Fruit fly (Drosophila melanogaster) whole organism, prepupa: ENCODE results near the gene CG15286.

Source experiments
- Blimp-1 ChIP-seq: fragments of 200-800 bp; sonication (Bioruptor generic); optimal IDR thresholded peaks from 3 replicates; lab custom pipeline; 2017; ENCODE audit warnings: missing biosample characterization, missing genetic modification characterization, mild to moderate bottlenecking, moderate library complexity, missing genetic modification reagents
- CG10631 ChIP-seq: fragments of 200-800 bp; sonication (Bioruptor generic); optimal IDR thresholded peaks from 2 replicates; lab custom pipeline; 2016; ENCODE audit warnings: missing biosample characterization, missing genetic modification characterization
- CG10669 ChIP-seq: fragments of 200-800 bp; sonication (Bioruptor generic); optimal IDR thresholded peaks from 3 replicates; lab custom pipeline; 2018; ENCODE audit warnings: missing biosample characterization, mild to moderate bottlenecking, missing genetic modification characterization, moderate library complexity
- CG11294 ChIP-seq: fragments of 200-800 bp; sonication (Bioruptor generic); IDR thresholded peaks from 2 replicates; pipeline ENCODE4 v1.3.6; 2022; ENCODE audit warnings: missing biosample characterization, missing genetic modification characterization
- CG11762 ChIP-seq: fragments of 200-800 bp; sonication (Bioruptor generic); optimal IDR thresholded peaks from 3 replicates; lab custom pipeline; 2016; ENCODE audit warnings: missing biosample characterization, missing genetic modification characterization; ENCODE audit not compliant: insufficient read depth
- CG15336 ChIP-seq: fragments of 200-800 bp; sonication (Bioruptor generic); IDR thresholded peaks from 2 replicates; pipeline ENCODE4 v1.3.6; 2022; ENCODE audit warnings: missing biosample characterization, missing genetic modification characterization
- CG16779 ChIP-seq: fragments of 200-800 bp; sonication (Bioruptor generic); optimal IDR thresholded peaks from 3 replicates; lab custom pipeline; 2017; ENCODE audit warnings: missing biosample characterization, mild to moderate bottlenecking, missing genetic modification characterization
- CG32006 ChIP-seq: fragments of 200-800 bp; sonication (Bioruptor generic); optimal IDR thresholded peaks from 3 replicates; lab custom pipeline; 2017; ENCODE audit warnings: missing biosample characterization, mild to moderate bottlenecking, missing genetic modification characterization
- CG34406 ChIP-seq: fragments of 200-800 bp; sonication (Bioruptor generic); optimal IDR thresholded peaks from 3 replicates; lab custom pipeline; 2016; ENCODE audit warnings: missing biosample characterization, missing genetic modification characterization
- CG3919 ChIP-seq: fragments of 200-800 bp; sonication (Bioruptor generic); optimal IDR thresholded peaks from 3 replicates; lab custom pipeline; 2016; ENCODE audit warnings: missing biosample characterization, missing genetic modification characterization
- CG6163 ChIP-seq: fragments of 200-800 bp; sonication (Bioruptor generic); IDR thresholded peaks from 3 replicates; pipeline ENCODE4 v1.3.6; 2022; ENCODE audit warnings: missing biosample characterization, missing genetic modification characterization
- CG6276 ChIP-seq: fragments of 200-800 bp; sonication (Bioruptor generic); optimal IDR thresholded peaks from 2 replicates; lab custom pipeline; 2017; ENCODE audit warnings: missing biosample characterization, mild to moderate bottlenecking, missing genetic modification characterization
- CG6808 ChIP-seq: fragments of 200-800 bp; sonication (Bioruptor generic); optimal IDR thresholded peaks from 3 replicates; lab custom pipeline; 2017; ENCODE audit warnings: missing biosample characterization, missing genetic modification characterization, mild to moderate bottlenecking, moderate library complexity, missing genetic modification reagents
- CG6854 ChIP-seq: fragments of 200-800 bp; sonication (Bioruptor generic); optimal IDR thresholded peaks from 2 replicates; lab custom pipeline; 2017; ENCODE audit warnings: missing biosample characterization, mild to moderate bottlenecking, missing genetic modification characterization
- CG7368 ChIP-seq: fragments of 200-800 bp; sonication (Bioruptor generic); optimal IDR thresholded peaks from 3 replicates; lab custom pipeline; 2016; ENCODE audit warnings: missing biosample characterization, missing genetic modification characterization
- CG8119 ChIP-seq: fragments of 200-800 bp; sonication (Bioruptor generic); IDR thresholded peaks from 3 replicates; pipeline ENCODE4 v1.3.6; 2022; ENCODE audit warnings: missing biosample characterization, missing genetic modification characterization
- CG8319 ChIP-seq: fragments of 200-800 bp; sonication (Bioruptor generic); optimal IDR thresholded peaks from 3 replicates; lab custom pipeline; 2016; ENCODE audit warnings: missing biosample characterization, missing genetic modification characterization
- Eip75B ChIP-seq: fragments of 200-800 bp; sonication (Bioruptor generic); optimal IDR thresholded peaks from 3 replicates; lab custom pipeline; 2016; ENCODE audit warnings: missing biosample characterization, missing genetic modification characterization
- Ets21C ChIP-seq: fragments of 200-800 bp; sonication (Bioruptor generic); optimal IDR thresholded peaks from 3 replicates; lab custom pipeline; 2016; ENCODE audit warnings: missing biosample characterization, missing genetic modification characterization
- Ets96B ChIP-seq: fragments of 200-800 bp; optimal IDR thresholded peaks from 2 replicates; lab custom pipeline; 2019; ENCODE audit warnings: missing biosample characterization, mild to moderate bottlenecking, missing genetic modification characterization, moderate library complexity
- Gug ChIP-seq: fragments of 200-800 bp; sonication (Bioruptor generic); IDR thresholded peaks from 2 replicates; pipeline ENCODE4 v1.3.6; 2022; ENCODE audit warnings: missing biosample characterization, missing genetic modification characterization
- Hr38 ChIP-seq: sonication (Bioruptor generic); optimal IDR thresholded peaks from 2 replicates; lab custom pipeline; 2016; ENCODE audit warnings: missing biosample characterization, missing genetic modification characterization
- Hr4 ChIP-seq: fragments of 200-800 bp; sonication (Bioruptor generic); optimal IDR thresholded peaks from 3 replicates; lab custom pipeline; 2016; ENCODE audit warnings: missing biosample characterization, missing genetic modification characterization
- Lpt ChIP-seq: fragments of 200-800 bp; sonication (Bioruptor generic); optimal IDR thresholded peaks from 3 replicates; lab custom pipeline; 2016; ENCODE audit warnings: missing biosample characterization, missing genetic modification characterization
- OdsH ChIP-seq: fragments of 200-800 bp; sonication (Bioruptor generic); optimal IDR thresholded peaks from 3 replicates; lab custom pipeline; 2016; ENCODE audit warnings: missing biosample characterization, missing genetic modification characterization
- Sox102F ChIP-seq: fragments of 200-800 bp; sonication (Bioruptor generic); optimal IDR thresholded peaks from 2 replicates; lab custom pipeline; 2016; ENCODE audit warnings: missing biosample characterization, mild to moderate bottlenecking, missing genetic modification characterization
- Sox14 ChIP-seq: fragments of 200-800 bp; sonication (Bioruptor generic); optimal IDR thresholded peaks from 3 replicates; lab custom pipeline; 2016; ENCODE audit warnings: missing biosample characterization, missing genetic modification characterization
- Sox15 ChIP-seq: fragments of 200-800 bp; sonication (Bioruptor generic); optimal IDR thresholded peaks from 3 replicates; lab custom pipeline; 2016; ENCODE audit warnings: missing biosample characterization, missing genetic modification characterization
- cyc ChIP-seq: fragments of 200-800 bp; sonication (Bioruptor generic); optimal IDR thresholded peaks from 3 replicates; lab custom pipeline; 2016; ENCODE audit warnings: missing biosample characterization, missing genetic modification characterization
- dac ChIP-seq: fragments of 200-800 bp; sonication (Bioruptor generic); optimal IDR thresholded peaks from 2 replicates; lab custom pipeline; 2017; ENCODE audit warnings: missing biosample characterization, mild to moderate bottlenecking, missing genetic modification characterization
- dsx ChIP-seq: fragments of 200-800 bp; optimal IDR thresholded peaks from 3 replicates; lab custom pipeline; 2019; ENCODE audit warnings: missing biosample characterization, mild to moderate bottlenecking, missing genetic modification characterization, moderate library complexity; ENCODE audit not compliant: poor library complexity, severe bottlenecking
- eg ChIP-seq: fragments of 200-800 bp; sonication (Bioruptor generic); IDR thresholded peaks from 3 replicates; pipeline ENCODE4 v1.3.6; 2022; ENCODE audit warnings: missing biosample characterization, missing genetic modification characterization
- esn ChIP-seq: fragments of 200-800 bp; sonication (Bioruptor generic); optimal IDR thresholded peaks from 2 replicates; lab custom pipeline; 2016; ENCODE audit warnings: missing biosample characterization, mild to moderate bottlenecking, missing genetic modification characterization, moderate library complexity
- fd59A ChIP-seq: fragments of 200-800 bp; sonication (Bioruptor generic); optimal IDR thresholded peaks from 2 replicates; lab custom pipeline; 2017; ENCODE audit warnings: missing biosample characterization, mild to moderate bottlenecking, missing genetic modification characterization, missing genetic modification reagents
- fd85E ChIP-seq: fragments of 200-800 bp; sonication (Bioruptor generic); optimal IDR thresholded peaks from 3 replicates; lab custom pipeline; 2016; ENCODE audit warnings: missing biosample characterization, missing genetic modification characterization
- fkh ChIP-seq: fragments of 200-800 bp; sonication (Bioruptor generic); optimal IDR thresholded peaks from 3 replicates; lab custom pipeline; 2017; ENCODE audit warnings: missing biosample characterization, mild to moderate bottlenecking, missing genetic modification characterization, moderate library complexity
- lz ChIP-seq: fragments of 200-800 bp; sonication (Bioruptor generic); optimal IDR thresholded peaks from 3 replicates; lab custom pipeline; 2016; ENCODE audit warnings: missing biosample characterization, missing genetic modification characterization
- pdm3 ChIP-seq: fragments of 200-800 bp; sonication (Bioruptor generic); optimal IDR thresholded peaks from 3 replicates; lab custom pipeline; 2016; ENCODE audit warnings: missing biosample characterization, missing genetic modification characterization
- salr ChIP-seq, 2 experiments: fragments of 200-800 bp; sonication (Bioruptor generic); optimal IDR thresholded peaks; 3 replicates each; lab custom pipeline; 2016 to 2018; ENCODE audit warnings: missing biosample characterization in 2 of 2, missing genetic modification characterization in 2 of 2, mild to moderate bottlenecking in 1 of 2
- spab ChIP-seq: fragments of 200-800 bp; sonication (Bioruptor generic); optimal IDR thresholded peaks from 2 replicates; lab custom pipeline; 2017; ENCODE audit warnings: missing biosample characterization, mild to moderate bottlenecking, missing genetic modification characterization, missing genetic modification reagents
- ss ChIP-seq, 2 experiments: fragments of 200-800 bp; sonication (Bioruptor generic); optimal IDR thresholded peaks; 2 replicates in 1 of 2; 3 replicates in 1 of 2; lab custom pipeline; 2017 to 2018; ENCODE audit warnings: mild to moderate bottlenecking in 2 of 2, missing biosample characterization in 2 of 2, missing genetic modification characterization in 2 of 2, moderate library complexity in 1 of 2
- svp ChIP-seq: fragments of 200-800 bp; sonication (Bioruptor generic); peaks from one replicate; lab custom pipeline; 2016; ENCODE audit warnings: missing biosample characterization, missing genetic modification characterization
- topi ChIP-seq: fragments of 200-800 bp; sonication (Bioruptor generic); optimal IDR thresholded peaks from 3 replicates; lab custom pipeline; 2016; ENCODE audit warnings: missing biosample characterization, missing genetic modification characterization
- vri ChIP-seq: fragments of 200-800 bp; sonication (Bioruptor generic); optimal IDR thresholded peaks from 3 replicates; lab custom pipeline; 2016; ENCODE audit warnings: missing biosample characterization, mild to moderate bottlenecking, missing genetic modification characterization

Gene CG15286

DNA sequence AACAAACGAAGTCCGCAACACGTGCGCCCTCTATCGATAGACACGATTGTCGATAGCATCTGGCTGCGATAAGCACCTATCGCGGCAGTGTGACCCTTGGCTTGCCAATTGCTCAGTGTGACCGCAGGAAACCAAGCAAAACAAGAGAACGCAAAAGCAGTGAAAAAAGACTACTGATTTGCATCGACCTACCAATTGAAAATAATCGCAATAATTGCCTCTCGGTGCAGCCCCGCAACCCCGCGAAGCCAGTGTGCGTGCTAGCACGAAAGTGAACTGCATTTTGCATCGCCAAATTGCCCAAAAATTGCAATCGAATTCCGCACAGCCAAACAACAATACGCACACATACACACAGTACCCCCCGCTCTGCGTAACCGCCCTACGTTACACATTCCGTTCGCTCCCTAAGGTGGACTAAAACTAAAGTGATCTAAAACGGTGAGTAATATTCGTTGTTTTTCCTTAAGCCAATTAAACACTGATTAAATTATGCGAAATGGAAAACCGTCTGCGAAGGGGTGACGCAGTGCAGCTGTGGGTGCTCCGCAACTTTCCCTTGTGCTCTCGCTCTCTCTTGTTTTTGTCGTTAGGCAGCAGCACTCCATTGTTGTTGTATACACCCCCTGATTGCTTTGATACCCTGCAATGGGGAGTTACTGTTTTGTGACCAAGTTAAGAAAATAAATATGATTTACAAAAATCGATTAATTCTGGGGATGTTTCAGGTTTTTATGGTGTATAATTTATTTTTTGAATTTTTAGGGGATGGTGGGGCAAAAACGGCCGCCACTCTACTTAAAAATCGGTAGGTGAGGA, 17.2 kb downstream of the CG15286 start, which contains the start of gene Rab14 (continued):
- TF ChIP-seq CG6808 (GFP tag; lab: Kevin White, UChicago) (peak; percentile 66), Ets96B (tag; lab: Kevin White, UChicago) (peak; percentile 57), CG16779 (peak; percentile 61), Hr38 (GFP tag; lab: Kevin White, UChicago) (peak; percentile 45), salr (GFP tag; optimal IDR thresholded peaks at IDR 0.05; lab: Kevin White, UChicago) (peak; percentile 69 to 71), CG6276 (GFP tag; lab: Kevin White, UChicago) (peak; percentile 78), esn (GFP tag; lab: Kevin White, UChicago) (peak; percentile 87), cyc (GFP tag; lab: Kevin White, UChicago) (peak; percentile 67), pdm3 (GFP tag; lab: Kevin White, UChicago) (peak; percentile 88), CG34406 (GFP tag; lab: Kevin White, UChicago) (peak; percentile 83), CG11762 (GFP tag; lab: Kevin White, UChicago) (peak; percentile 41), Hr4 (GFP tag; lab: Kevin White, UChicago) (peak; percentile 87), fd59A (GFP tag; lab: Kevin White, UChicago) (peak; percentile 48), fkh (GFP tag; lab: Kevin White, UChicago) (peak; percentile 2), Gug (GFP tag; lab: Robert Waterston, UW) (peak; percentile 74), CG32006 (GFP tag; lab: Kevin White, UChicago) (peak; percentile 92), vri (GFP tag; lab: Kevin White, UChicago) (no peak), CG6854 (GFP tag; lab: Kevin White, UChicago) (no peak), eg (GFP tag; lab: Robert Waterston, UW) (peak; percentile 93), lz (GFP tag; lab: Kevin White, UChicago) (peak; percentile 83), Lpt (GFP tag; lab: Kevin White, UChicago) (peak; percentile 81), CG8319 (GFP tag; lab: Kevin White, UChicago) (peak; percentile 47), CG10669 (GFP tag; lab: Kevin White, UChicago) (peak; percentile 72), svp (GFP tag; lab: Kevin White, UChicago) (peak; percentile 85), topi (GFP tag; lab: Kevin White, UChicago) (peak; percentile 77), Sox102F (no peak)

- TF ChIP-seq dac, result no peak
- no peak for TF ChIP-seq fd85E (GFP tag; lab: Kevin White, UChicago)
- TF ChIP-seq Lpt (GFP tag; lab: Kevin White, UChicago), result no peak
- no peak for TF ChIP-seq Sox102F
- no peak for TF ChIP-seq Hr38 (GFP tag; lab: Kevin White, UChicago)
- TF ChIP-seq CG6163 (GFP tag; lab: Robert Waterston, UW), result no peak
- no peak for TF ChIP-seq fkh (GFP tag; lab: Kevin White, UChicago)
- TF ChIP-seq CG15336 (GFP tag; lab: Robert Waterston, UW), result no peak; the same call in 1 of the 2 replicates
- TF ChIP-seq CG6276 (GFP tag; lab: Kevin White, UChicago), result no peak
- no peak for TF ChIP-seq Gug (GFP tag; lab: Robert Waterston, UW)
- TF ChIP-seq svp (GFP tag; lab: Kevin White, UChicago), result no peak
- no peak for TF ChIP-seq dsx (GFP tag; lab: Kevin White, UChicago)
- TF ChIP-seq CG32006 (GFP tag; lab: Kevin White, UChicago), result no peak
- no peak for TF ChIP-seq Blimp-1 (GFP tag; lab: Kevin White, UChicago)
- TF ChIP-seq CG6808 (GFP tag; lab: Kevin White, UChicago), result no peak
- TF ChIP-seq Sox15 (GFP tag; lab: Kevin White, UChicago), result no peak
- no peak for TF ChIP-seq cyc (GFP tag; lab: Kevin White, UChicago)
- TF ChIP-seq vri (GFP tag; lab: Kevin White, UChicago), result no peak
- TF ChIP-seq OdsH (GFP tag; lab: Kevin White, UChicago), result no peak
- TF ChIP-seq spab, result no peak
- no peak for TF ChIP-seq CG8119 (GFP tag; lab: Robert Waterston, UW)
- TF ChIP-seq fd59A (GFP tag; lab: Kevin White, UChicago), result no peak
- TF ChIP-seq Sox14 (GFP tag; lab: Kevin White, UChicago), result no peak
- no peak for TF ChIP-seq CG11762 (GFP tag; lab: Kevin White, UChicago)
- no peak for TF ChIP-seq Eip75B (GFP tag; lab: Kevin White, UChicago)
- peak in 1 of 2 experiments; percentile 1 for TF ChIP-seq salr (GFP tag; optimal IDR thresholded peaks at IDR 0.05; lab: Kevin White, UChicago)
- no peak for TF ChIP-seq Ets21C
- TF ChIP-seq CG3919 (GFP tag; lab: Kevin White, UChicago), result no peak
- TF ChIP-seq CG11294 (GFP tag; lab: Robert Waterston, UW), result no peak
- peak; percentile 33 for TF ChIP-seq Hr4 (GFP tag; lab: Kevin White, UChicago)
- TF ChIP-seq CG7368 (GFP tag; lab: Kevin White, UChicago), result no peak
- TF ChIP-seq ss (GFP tag; optimal IDR thresholded peaks at IDR 0.05; lab: Kevin White, UChicago), result no peak
- TF ChIP-seq esn (GFP tag; lab: Kevin White, UChicago), result no peak
- TF ChIP-seq eg (GFP tag; lab: Robert Waterston, UW), result no peak
- no peak for TF ChIP-seq CG10669 (GFP tag; lab: Kevin White, UChicago)
- no peak for TF ChIP-seq CG10631 (GFP tag; lab: Kevin White, UChicago)
These were observed 17.8 kb downstream of the CG15286 start for dm6 chr2L:14355852-14356174.
